Fruit fly (Drosophila melanogaster) whole organism, embryonic: ENCODE measurements around the gene CG14022.

Experiments
- Bteb2 ChIP-seq: fragments of 200-800 bp; sonication (Bioruptor generic); optimal IDR thresholded peaks from 2 replicates; lab custom pipeline; 2016; ENCODE audit warnings: missing biosample characterization, missing genetic modification characterization
- CG1024 ChIP-seq: fragments of 200-800 bp; sonication (Bioruptor generic); IDR thresholded peaks from 2 replicates; pipeline ENCODE4 v1.3.6; 2022; ENCODE audit warnings: missing biosample characterization, missing genetic modification characterization
- CG15011 ChIP-seq: fragments of 200-800 bp; sonication (Bioruptor generic); optimal IDR thresholded peaks from 3 replicates; lab custom pipeline; 2018; ENCODE audit warnings: missing biosample characterization, mild to moderate bottlenecking, missing genetic modification characterization
- CG3163 ChIP-seq: fragments of 200-800 bp; sonication (Bioruptor generic); optimal IDR thresholded peaks from 3 replicates; lab custom pipeline; 2016; ENCODE audit warnings: missing biosample characterization, missing genetic modification characterization
- D19B ChIP-seq: fragments of 200-800 bp; sonication (Bioruptor generic); optimal IDR thresholded peaks from 2 replicates; lab custom pipeline; 2017; ENCODE audit warnings: missing biosample characterization, mild to moderate bottlenecking, missing genetic modification characterization
- Dad ChIP-seq: fragments of 200-800 bp; sonication (Bioruptor generic); optimal IDR thresholded peaks from 3 replicates; lab custom pipeline; 2016; ENCODE audit warnings: missing biosample characterization, missing genetic modification characterization
- mld ChIP-seq: fragments of 200-800 bp; sonication (Bioruptor generic); IDR thresholded peaks from 3 replicates; pipeline ENCODE4 v1.3.6; 2022; ENCODE audit warnings: missing biosample characterization, missing genetic modification characterization; ENCODE audit not compliant: partially characterized antibody
- wor ChIP-seq: fragments of 200-800 bp; sonication (Bioruptor generic); IDR thresholded peaks from 2 replicates; pipeline ENCODE4 v1.3.6; 2022; ENCODE audit warnings: missing biosample characterization, missing genetic modification characterization

- no peak for TF ChIP-seq Bteb2 (GFP tag; lab: Kevin White, UChicago)
- no peak for TF ChIP-seq Dad (GFP tag; lab: Kevin White, UChicago)
- no peak for TF ChIP-seq mld (GFP tag; lab: Robert Waterston, UW)
- no peak for TF ChIP-seq CG3163
- TF ChIP-seq CG15011 (GFP tag; lab: Kevin White, UChicago) = no peak
- TF ChIP-seq CG1024 = no peak
- TF ChIP-seq D19B (GFP tag; lab: Kevin White, UChicago) = no peak
- no peak for TF ChIP-seq wor (GFP tag; lab: Robert Waterston, UW)
These were observed 14.0 kb downstream of the CG14022 start, which contains the start of gene CG14024 for dm6 chr2L:5314630-5315159.
